Worm (Caenorhabditis elegans): ENCODE results near the gene F45E1.4.

The F45E1.4 gene

ce11 chrX:7958203-7958602 lies 27.6 kb upstream of the F45E1.4 start, which contains the start of gene sfxn-2:
sfxn-2 (minus strand) TSS chrX:7958303.
- TF ChIP-seq efl-1 (optimal IDR thresholded peaks at IDR 0.05) = no peak
- TF ChIP-seq efl-1 (GFP tag; optimal IDR thresholded peaks at IDR 0.05 in 1 of 2) = peak in 1 of 2 experiments; percentile 32
- TF ChIP-seq sox-4 (tag; optimal IDR thresholded peaks at IDR 0.05) = no peak

ce11 chrX:7961623-7962022 lies 24.2 kb upstream of the F45E1.4 start, which contains the start of gene sem-5:
sem-5 (minus strand) TSS chrX:7961723.
- TF ChIP-seq mef-2 (tag; optimal IDR thresholded peaks at IDR 0.05) = no peak
- no peak for TF ChIP-seq sox-4 (tag; optimal IDR thresholded peaks at IDR 0.05)
- TF ChIP-seq nhr-85 (tag) = no peak
- TF ChIP-seq ceh-63 (GFP tag; optimal IDR thresholded peaks at IDR 0.05) = no peak

ce11 chrX:7962056-7962485 lies 23.7 kb upstream of the F45E1.4 start:
- TF ChIP-seq nhr-71 (tag; optimal IDR thresholded peaks at IDR 0.05) = peak; percentile 67
- no peak for TF ChIP-seq ceh-90 (tag; optimal IDR thresholded peaks at IDR 0.05)
- TF ChIP-seq lin-35 (GFP tag; optimal IDR thresholded peaks at IDR 0.05) = peak; percentile 45 to 73
- peak; percentile 49 for TF ChIP-seq nhr-90 (tag; optimal IDR thresholded peaks at IDR 0.05; ENCODE audit: poor library complexity)
- no peak for TF ChIP-seq aha-1 (tag; optimal IDR thresholded peaks at IDR 0.05)
- no peak for TF ChIP-seq rnt-1 (tag; optimal IDR thresholded peaks at IDR 0.05)
- TF ChIP-seq efl-1 (optimal IDR thresholded peaks at IDR 0.05) = peak in 1 of 2 experiments; percentile 46
- TF ChIP-seq efl-1 (GFP tag; optimal IDR thresholded peaks at IDR 0.05 in 1 of 2) = peak in 1 of 2 experiments; percentile 8
- TF ChIP-seq unc-62 (GFP tag; optimal IDR thresholded peaks at IDR 0.05) = no peak
- TF ChIP-seq mep-1 (tag; optimal IDR thresholded peaks at IDR 0.05) = peak; percentile 37
- peak in 3 of 6 experiments; percentile 28 to 60 (median 59) for TF ChIP-seq elt-3 (tag; optimal IDR thresholded peaks at IDR 0.05)
- peak; percentile 19 for TF ChIP-seq jun-1 (tag; optimal IDR thresholded peaks at IDR 0.05)
- peak; percentile 92 for TF ChIP-seq nhr-85 (tag)
- TF ChIP-seq blmp-1 (tag; optimal IDR thresholded peaks at IDR 0.05) = peak; percentile 40
- TF ChIP-seq grh-1 (GFP tag; IDR thresholded peaks at IDR 0.05) = 0 out of 2 replicates have a peak, but pooled peaks have one; percentile 21
- TF ChIP-seq unc-86 (tag; optimal IDR thresholded peaks at IDR 0.05) = no peak
- peak; percentile 12 for TF ChIP-seq C16A3.4 (tag; optimal IDR thresholded peaks at IDR 0.05)
- TF ChIP-seq zip-4 (GFP tag; optimal IDR thresholded peaks at IDR 0.05) = no peak
- TF ChIP-seq lin-39 (tag; optimal IDR thresholded peaks at IDR 0.05) = no peak
- no peak for TF ChIP-seq egl-27 (tag; optimal IDR thresholded peaks at IDR 0.05)
- TF ChIP-seq dpl-1 (GFP tag; optimal IDR thresholded peaks at IDR 0.05) = peak in 1 of 3 experiments; percentile 8
- TF ChIP-seq nhr-19 (GFP tag; conservative IDR thresholded peaks at IDR 0.05) = peak; percentile 24; the same call in 1 of the 2 replicates
- no peak for TF ChIP-seq fkh-4 (tag; optimal IDR thresholded peaks at IDR 0.05; ENCODE audit: borderline replicate concordance)
- TF ChIP-seq lin-15B (tag; optimal IDR thresholded peaks at IDR 0.05) = no peak
- peak; percentile 40 for TF ChIP-seq nhr-77 (tag; optimal IDR thresholded peaks at IDR 0.05)
- TF ChIP-seq nhr-47 (tag; optimal IDR thresholded peaks at IDR 0.05) = peak; percentile 54
- no peak for TF ChIP-seq pax-3 (tag; optimal IDR thresholded peaks at IDR 0.05)
- peak; percentile 68 for TF ChIP-seq F16B12.6 (tag; optimal IDR thresholded peaks at IDR 0.05)
- TF ChIP-seq aly-2 (tag; optimal IDR thresholded peaks at IDR 0.05) = no peak
- no peak for TF ChIP-seq ces-1 (GFP tag; optimal IDR thresholded peaks at IDR 0.05)
- TF ChIP-seq snu-23 (GFP tag; optimal IDR thresholded peaks at IDR 0.05) = peak; percentile 72
- peak; percentile 94 for TF ChIP-seq pqm-1 (tag; optimal IDR thresholded peaks at IDR 0.05)
- TF ChIP-seq lsy-2 (tag; optimal IDR thresholded peaks at IDR 0.05) = peak; percentile 11 to 68
- TF ChIP-seq snpc-4 (tag; optimal IDR thresholded peaks at IDR 0.05) = no peak
- TF ChIP-seq nhr-76 (tag; optimal IDR thresholded peaks at IDR 0.05) = no peak
- TF ChIP-seq skn-1 (tag; optimal IDR thresholded peaks at IDR 0.05) = no peak
- TF ChIP-seq xbp-1 (tag; optimal IDR thresholded peaks at IDR 0.05) = peak; percentile 37
- TF ChIP-seq lin-14 (GFP tag; optimal IDR thresholded peaks at IDR 0.05) = peak; percentile 79
- peak; percentile 17 for TF ChIP-seq swsn-7 (tag; optimal IDR thresholded peaks at IDR 0.05)
- no peak for TF ChIP-seq hlh-17 (GFP tag; optimal IDR thresholded peaks at IDR 0.05; ENCODE audit: borderline replicate concordance)
- TF ChIP-seq nhr-20 (tag; optimal IDR thresholded peaks at IDR 0.05) = peak; percentile 73
- no peak for TF ChIP-seq sup-37 (GFP tag; optimal IDR thresholded peaks at IDR 0.05)
- peak in 1 of 2 experiments; percentile 38 for TF ChIP-seq mdl-1 (tag; optimal IDR thresholded peaks at IDR 0.05)
- TF ChIP-seq nhr-11 (tag; optimal IDR thresholded peaks at IDR 0.05) = no peak
- TF ChIP-seq ceh-82 (tag; optimal IDR thresholded peaks at IDR 0.05) = peak in 1 of 3 experiments; percentile 45
